Fruit fly (Drosophila melanogaster) whole organism, embryonic: ENCODE data around the gene CG33969.
A peak's percentile ranks its signal among the peaks of the same experiment; 100 is the strongest.

Experiments
- Aef1 ChIP-seq: fragments of 200-800 bp; sonication (Bioruptor generic); IDR thresholded peaks from 3 replicates; pipeline ENCODE4 v1.3.6; 2022; ENCODE audit warnings: missing biosample characterization, missing genetic modification characterization
- Atf3 ChIP-seq: fragments of 200-800 bp; sonication (Bioruptor generic); optimal IDR thresholded peaks from 3 replicates; lab custom pipeline; 2016; ENCODE audit warnings: missing biosample characterization, missing genetic modification characterization
- B-H2 ChIP-seq: fragments of 200-800 bp; sonication (Bioruptor generic); optimal IDR thresholded peaks from 2 replicates; lab custom pipeline; 2018; ENCODE audit warnings: missing biosample characterization, mild to moderate bottlenecking, missing genetic modification characterization
- CG11085 ChIP-seq: fragments of 200-800 bp; sonication (Bioruptor generic); IDR thresholded peaks from 2 replicates; pipeline ENCODE4 v1.3.6; 2022; ENCODE audit warnings: missing biosample characterization, missing genetic modification characterization
- CG12071 ChIP-seq: fragments of 200-800 bp; sonication (Bioruptor generic); optimal IDR thresholded peaks from 3 replicates; lab custom pipeline; 2018; ENCODE audit warnings: missing biosample characterization, mild to moderate bottlenecking, missing genetic modification characterization
- CG12219 ChIP-seq: fragments of 200-800 bp; sonication (Bioruptor generic); optimal IDR thresholded peaks from 3 replicates; lab custom pipeline; 2018; ENCODE audit warnings: missing biosample characterization, mild to moderate bottlenecking, missing genetic modification characterization
- CG12236 ChIP-seq: fragments of 200-800 bp; sonication (Bioruptor generic); optimal IDR thresholded peaks from 2 replicates; lab custom pipeline; 2016; ENCODE audit warnings: missing biosample characterization, missing genetic modification characterization
- CG13287 ChIP-seq: fragments of 200-800 bp; sonication (Bioruptor generic); IDR thresholded peaks from 2 replicates; pipeline ENCODE4 v1.3.6; 2022; ENCODE audit warnings: missing biosample characterization, missing genetic modification characterization; ENCODE audit not compliant: partially characterized antibody
- CG13624 ChIP-seq: fragments of 200-800 bp; sonication (Bioruptor generic); optimal IDR thresholded peaks from 2 replicates; lab custom pipeline; 2016; ENCODE audit warnings: missing biosample characterization, missing genetic modification characterization
- CG14441 ChIP-seq: fragments of 200-800 bp; sonication (Bioruptor generic); IDR thresholded peaks from 2 replicates; pipeline ENCODE4 v1.3.6; 2022; ENCODE audit warnings: missing biosample characterization, missing genetic modification characterization
- CG15696 ChIP-seq: fragments of 200-800 bp; sonication (Bioruptor generic); optimal IDR thresholded peaks from 2 replicates; lab custom pipeline; 2019; ENCODE audit warnings: missing biosample characterization, mild to moderate bottlenecking, missing genetic modification characterization, moderate library complexity
- CG16863 ChIP-seq: fragments of 200-800 bp; sonication (Bioruptor generic); optimal IDR thresholded peaks from 3 replicates; lab custom pipeline; 2016; ENCODE audit warnings: missing biosample characterization, missing genetic modification characterization
- CG17385 ChIP-seq: fragments of 200-800 bp; sonication (Bioruptor generic); optimal IDR thresholded peaks from 3 replicates; lab custom pipeline; 2018; ENCODE audit warnings: missing biosample characterization, mild to moderate bottlenecking, missing genetic modification characterization
- CG2889 ChIP-seq: fragments of 200-800 bp; sonication (Bioruptor generic); IDR thresholded peaks from 3 replicates; pipeline ENCODE4 v1.3.6; 2022; ENCODE audit warnings: missing biosample characterization, missing genetic modification characterization
- CG34224 ChIP-seq: fragments of 200-800 bp; sonication (Bioruptor generic); IDR thresholded peaks from 3 replicates; pipeline ENCODE4 v1.3.6; 2022; ENCODE audit warnings: missing biosample characterization, missing genetic modification characterization; ENCODE audit not compliant: partially characterized antibody
- CG6654 ChIP-seq: fragments of 200-800 bp; sonication (Bioruptor generic); optimal IDR thresholded peaks from 2 replicates; lab custom pipeline; 2017; ENCODE audit warnings: missing biosample characterization, mild to moderate bottlenecking, missing genetic modification characterization
- CG7556 ChIP-seq: fragments of 200-800 bp; sonication (Bioruptor generic); optimal IDR thresholded peaks from 2 replicates; lab custom pipeline; 2017; ENCODE audit warnings: missing biosample characterization, mild to moderate bottlenecking, missing genetic modification characterization
- Dbx ChIP-seq: fragments of 200-800 bp; sonication (Bioruptor generic); IDR thresholded peaks from 3 replicates; pipeline ENCODE4 v1.3.6; 2022; ENCODE audit warnings: missing biosample characterization, missing genetic modification characterization
- Dll ChIP-seq: fragments of 200-800 bp; sonication (Bioruptor generic); IDR thresholded peaks from 4 replicates; pipeline ENCODE4 v1.3.6; 2022; ENCODE audit warnings: missing biosample characterization, missing genetic modification characterization; ENCODE audit not compliant: partially characterized antibody
- Ets97D ChIP-seq: fragments of 200-800 bp; sonication (Bioruptor generic); optimal IDR thresholded peaks from 3 replicates; lab custom pipeline; 2016; ENCODE audit warnings: missing biosample characterization, missing genetic modification characterization
- Fer1 ChIP-seq: fragments of 200-800 bp; sonication (Bioruptor generic); optimal IDR thresholded peaks from 2 replicates; lab custom pipeline; 2017; ENCODE audit warnings: missing biosample characterization, mild to moderate bottlenecking, missing genetic modification characterization
- GATAe ChIP-seq: fragments of 200-800 bp; sonication (Bioruptor generic); conservative IDR thresholded peaks from 2 replicates; pipeline ENCODE4 v1.3.6; 2022; ENCODE audit warnings: missing biosample characterization, missing genetic modification characterization
- Nf-YA ChIP-seq: fragments of 200-800 bp; sonication (Bioruptor generic); IDR thresholded peaks from 2 replicates; pipeline ENCODE4 v1.3.6; 2022; ENCODE audit warnings: missing biosample characterization, missing genetic modification characterization
- Oli ChIP-seq: fragments of 200-800 bp; sonication (Bioruptor generic); optimal IDR thresholded peaks from 2 replicates; lab custom pipeline; 2018; ENCODE audit warnings: missing biosample characterization, mild to moderate bottlenecking, missing genetic modification characterization, moderate library complexity
- Ptx1 ChIP-seq: fragments of 200-800 bp; sonication (Bioruptor generic); IDR thresholded peaks from 2 replicates; pipeline ENCODE4 v1.3.6; 2022; ENCODE audit warnings: missing biosample characterization, missing genetic modification characterization
- Ravus ChIP-seq: fragments of 200-800 bp; sonication (Bioruptor generic); IDR thresholded peaks from 2 replicates; pipeline ENCODE4 v1.3.6; 2022; ENCODE audit warnings: missing biosample characterization, missing genetic modification characterization
- Sin3A ChIP-seq: fragments of >200 bp; optimal IDR thresholded peaks from 2 replicates; lab custom pipeline; 2018
- Sry-β ChIP-seq: fragments of 200-800 bp; sonication (Bioruptor generic); optimal IDR thresholded peaks from 2 replicates; lab custom pipeline; 2018; ENCODE audit warnings: missing biosample characterization, mild to moderate bottlenecking, missing genetic modification characterization, moderate library complexity
- ab ChIP-seq: fragments of 200-800 bp; sonication (Bioruptor generic); optimal IDR thresholded peaks from 2 replicates; lab custom pipeline; 2016; ENCODE audit warnings: missing biosample characterization, missing genetic modification characterization
- ac ChIP-seq: fragments of 200-800 bp; sonication (Bioruptor generic); optimal IDR thresholded peaks from 3 replicates; lab custom pipeline; 2017; ENCODE audit warnings: missing biosample characterization, mild to moderate bottlenecking, missing genetic modification characterization
- ap ChIP-seq: fragments of 200-800 bp; sonication (Bioruptor generic); IDR thresholded peaks from 2 replicates; pipeline ENCODE4 v1.3.6; 2022; ENCODE audit warnings: missing biosample characterization, missing genetic modification characterization
- bcd ChIP-seq: fragments of 200-800 bp; sonication (Bioruptor generic); optimal IDR thresholded peaks from 2 replicates; lab custom pipeline; 2017; ENCODE audit warnings: missing biosample characterization, mild to moderate bottlenecking, missing genetic modification characterization
- bsh ChIP-seq, 2 experiments: fragments of 200-800 bp; sonication (Bioruptor generic); optimal IDR thresholded peaks; 2 replicates each; lab custom pipeline; 2017 to 2018; ENCODE audit warnings: mild to moderate bottlenecking in 2 of 2, missing biosample characterization in 2 of 2, missing genetic modification characterization in 2 of 2, moderate library complexity in 1 of 2
- ewg ChIP-seq: fragments of 200-800 bp; sonication (Bioruptor generic); optimal IDR thresholded peaks from 3 replicates; lab custom pipeline; 2017; ENCODE audit warnings: mild to moderate bottlenecking, missing biosample characterization, missing genetic modification reagents, missing genetic modification characterization
- ftz-f1 ChIP-seq: fragments of 200-800 bp; sonication (Bioruptor generic); optimal IDR thresholded peaks from 2 replicates; lab custom pipeline; 2016; ENCODE audit warnings: missing biosample characterization, missing genetic modification characterization
- h ChIP-seq: fragments of >200 bp; optimal IDR thresholded peaks from 2 replicates; lab custom pipeline; 2017
- inv ChIP-seq: fragments of 200-800 bp; sonication (Bioruptor generic); IDR thresholded peaks from 2 replicates; pipeline ENCODE4 v1.3.6; 2022; ENCODE audit warnings: missing biosample characterization, missing genetic modification characterization; ENCODE audit not compliant: partially characterized antibody
- lab ChIP-seq: fragments of 200-800 bp; sonication (Bioruptor generic); optimal IDR thresholded peaks from 3 replicates; lab custom pipeline; 2017; ENCODE audit warnings: missing biosample characterization, missing genetic modification characterization, mild to moderate bottlenecking, moderate library complexity, missing genetic modification reagents
- lola ChIP-seq, 3 experiments: fragments of >200 bp in 2 of 3; fragments of 200-800 bp in 1 of 3; sonication (Bioruptor generic) in 1 of 3; optimal IDR thresholded peaks; 2 replicates each; lab custom pipeline; 2017 to 2019; ENCODE audit warnings: missing biosample characterization in 3 of 3, missing genetic modification characterization in 3 of 3, mild to moderate bottlenecking in 1 of 3, moderate library complexity in 1 of 3
- mam ChIP-seq: fragments of 200-800 bp; sonication (Bioruptor generic); optimal IDR thresholded peaks from 3 replicates; lab custom pipeline; 2016; ENCODE audit warnings: missing biosample characterization, missing genetic modification characterization
- onecut ChIP-seq: fragments of 200-800 bp; sonication (Bioruptor generic); IDR thresholded peaks from 2 replicates; pipeline ENCODE4 v1.3.6; 2022; ENCODE audit warnings: missing biosample characterization, missing genetic modification characterization
- p53 ChIP-seq: fragments of 200-800 bp; sonication (Bioruptor generic); optimal IDR thresholded peaks from 2 replicates; lab custom pipeline; 2016; ENCODE audit warnings: missing biosample characterization, missing genetic modification characterization
- ranshi ChIP-seq: fragments of 200-800 bp; sonication (Bioruptor generic); IDR thresholded peaks from 2 replicates; pipeline ENCODE4 v1.3.6; 2022; ENCODE audit warnings: missing biosample characterization, missing genetic modification characterization
- rib ChIP-seq: fragments of 200-800 bp; sonication (Bioruptor generic); IDR thresholded peaks from 2 replicates; pipeline ENCODE4 v1.3.6; 2022; ENCODE audit warnings: missing biosample characterization, missing genetic modification characterization
- row ChIP-seq: fragments of 200-800 bp; sonication (Bioruptor generic); IDR thresholded peaks from 3 replicates; pipeline ENCODE4 v1.3.6; 2022; ENCODE audit warnings: missing biosample characterization, missing genetic modification characterization
- tap ChIP-seq: fragments of 200-800 bp; optimal IDR thresholded peaks from 3 replicates; lab custom pipeline; 2019; ENCODE audit warnings: missing biosample characterization, mild to moderate bottlenecking, missing genetic modification characterization, moderate library complexity
- tio ChIP-seq: fragments of 200-800 bp; sonication (Bioruptor generic); optimal IDR thresholded peaks from 2 replicates; lab custom pipeline; 2017; ENCODE audit warnings: missing biosample characterization, missing genetic modification characterization, inconsistent platforms
- yki ChIP-seq: fragments of >200 bp; optimal IDR thresholded peaks from 3 replicates; lab custom pipeline; 2018
- zen2 ChIP-seq: fragments of 200-800 bp; sonication (Bioruptor generic); IDR thresholded peaks from 3 replicates; pipeline ENCODE4 v1.3.6; 2022; ENCODE audit warnings: missing biosample characterization, missing genetic modification characterization; ENCODE audit not compliant: partially characterized antibody

The CG33969 gene

DNA sequence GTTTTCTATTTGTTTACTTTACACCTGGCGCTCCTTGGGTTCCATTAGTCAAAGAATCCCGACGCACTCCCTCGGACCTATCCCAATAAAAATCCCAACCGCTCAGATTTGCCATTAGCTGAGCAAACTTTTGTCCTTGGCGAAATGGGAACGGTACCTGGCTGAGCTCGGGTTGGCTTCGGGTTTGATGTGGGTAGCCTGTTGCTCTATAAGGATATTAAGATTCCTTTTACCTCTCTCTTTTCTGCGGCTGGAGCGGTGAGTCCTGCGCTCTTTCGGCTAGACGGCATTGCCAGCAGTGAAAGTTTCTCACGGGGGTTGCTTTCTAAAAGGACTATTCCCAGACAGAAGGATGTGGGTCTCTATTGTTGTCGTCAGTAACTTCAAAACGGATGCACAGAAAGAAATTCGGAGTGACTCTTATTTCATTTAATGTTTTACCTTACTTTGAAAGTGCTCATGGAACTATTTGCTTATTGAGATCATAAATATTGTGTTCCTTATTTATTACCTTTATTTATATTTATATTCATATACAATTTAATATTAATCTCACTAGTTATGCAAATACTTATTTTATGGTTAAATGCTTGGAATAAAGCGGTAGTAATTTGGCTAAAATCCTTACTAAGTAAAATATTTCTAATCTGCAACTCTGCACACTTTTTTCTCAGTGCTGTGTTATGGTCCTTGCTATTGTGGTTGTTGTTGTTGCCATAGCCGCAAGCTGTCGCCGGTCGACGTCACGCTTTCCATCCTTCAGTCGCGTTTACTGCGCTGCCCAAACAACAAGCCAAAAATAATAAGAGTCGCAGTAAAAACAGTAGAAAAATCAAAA is 48.5 kb upstream of the CG33969 start, which contains the start of gene CG5910 (continued):
- TF ChIP-seq h (lab: Kevin White, UChicago) = no peak
- TF ChIP-seq Dll (GFP tag; lab: Robert Waterston, UW) = no peak
- TF ChIP-seq Atf3 = peak; percentile 1
- TF ChIP-seq Dbx = peak; percentile 88
- TF ChIP-seq Ets97D (GFP tag; lab: Kevin White, UChicago) = no peak
- TF ChIP-seq CG12236 (GFP tag; lab: Kevin White, UChicago) = no peak
- peak; percentile 90 for TF ChIP-seq bcd (GFP tag; lab: Kevin White, UChicago)
- no peak for TF ChIP-seq inv
- no peak for TF ChIP-seq p53 (GFP tag; lab: Kevin White, UChicago)
- peak; percentile 40 for TF ChIP-seq ac (GFP tag; lab: Kevin White, UChicago)
- no peak for TF ChIP-seq lab (GFP tag; lab: Kevin White, UChicago)
- no peak for TF ChIP-seq Sin3A (lab: Kevin White, UChicago)
- peak; percentile 71; the same call in 1 of the 2 replicates for TF ChIP-seq ranshi (GFP tag; lab: Robert Waterston, UW)
- TF ChIP-seq Ravus = peak; percentile 26; the same call in 1 of the 2 replicates
- TF ChIP-seq CG14441 = peak; percentile 72
- peak; percentile 74 for TF ChIP-seq Aef1
- peak; percentile 96 for TF ChIP-seq CG7556 (GFP tag; lab: Kevin White, UChicago)
- TF ChIP-seq CG6654 (GFP tag; lab: Kevin White, UChicago) = peak; percentile 60
- TF ChIP-seq CG15696 = peak; percentile 84
- peak; percentile 60 for TF ChIP-seq rib
- TF ChIP-seq yki (lab: Kevin White, UChicago) = no peak
- TF ChIP-seq CG12219 = peak; percentile 77
- TF ChIP-seq CG12071 (GFP tag; lab: Kevin White, UChicago) = no peak
- TF ChIP-seq tap (tag; lab: Kevin White, UChicago) = peak; percentile 85
- peak; percentile 83 for TF ChIP-seq Ptx1 (GFP tag; lab: Robert Waterston, UW)
- TF ChIP-seq ewg (GFP tag; lab: Kevin White, UChicago) = peak; percentile 69
- TF ChIP-seq CG2889 = 0 out of 3 replicates have a peak, but pooled peaks have one; percentile 56
- no peak for TF ChIP-seq ftz-f1 (GFP tag; lab: Kevin White, UChicago)
- TF ChIP-seq CG16863 (GFP tag; lab: Kevin White, UChicago) = peak; percentile 8
- peak; percentile 84 for TF ChIP-seq row
- peak in 1 of 3 experiments; percentile 93 for TF ChIP-seq lola (GFP tag; optimal IDR thresholded peaks at IDR 0.05; lab: Kevin White, UChicago)
- TF ChIP-seq CG13287 (GFP tag; lab: Robert Waterston, UW) = no peak
- TF ChIP-seq mam (GFP tag; lab: Kevin White, UChicago) = peak; percentile 53
- TF ChIP-seq tio (GFP tag; lab: Kevin White, UChicago) = no peak
- peak; percentile 41; the same call in 1 of the 2 replicates for TF ChIP-seq Nf-YA (GFP tag; lab: Robert Waterston, UW)
- peak; percentile 78 for TF ChIP-seq B-H2 (GFP tag; lab: Kevin White, UChicago)
- no peak for TF ChIP-seq Sry-β (GFP tag; lab: Kevin White, UChicago)
- no peak; the same call in 1 of the 2 replicates for TF ChIP-seq onecut (GFP tag; lab: Robert Waterston, UW)
- TF ChIP-seq ap (GFP tag; lab: Robert Waterston, UW) = peak; percentile 78
- 0 out of 2 replicates have a peak, but pooled peaks have one; percentile 23 for TF ChIP-seq GATAe (GFP tag; lab: Robert Waterston, UW)
- peak; percentile 83 for TF ChIP-seq CG17385 (GFP tag; lab: Kevin White, UChicago)
- TF ChIP-seq bsh (GFP tag; optimal IDR thresholded peaks at IDR 0.05; lab: Kevin White, UChicago) = peak; percentile 25 to 89
- TF ChIP-seq Oli (tag; lab: Kevin White, UChicago) = peak; percentile 94
- peak; percentile 64 for TF ChIP-seq CG11085 (GFP tag; lab: Robert Waterston, UW)
- TF ChIP-seq CG13624 (GFP tag; lab: Kevin White, UChicago) = peak; percentile 16
- no peak for TF ChIP-seq CG34224
- no peak for TF ChIP-seq zen2 (GFP tag; lab: Robert Waterston, UW)
- no peak for TF ChIP-seq ab
- peak; percentile 95 for TF ChIP-seq Fer1 (GFP tag; lab: Kevin White, UChicago)
